Worm (Caenorhabditis elegans): ENCODE data around the gene K08E5.1.

Gene K08E5.1

DNA sequence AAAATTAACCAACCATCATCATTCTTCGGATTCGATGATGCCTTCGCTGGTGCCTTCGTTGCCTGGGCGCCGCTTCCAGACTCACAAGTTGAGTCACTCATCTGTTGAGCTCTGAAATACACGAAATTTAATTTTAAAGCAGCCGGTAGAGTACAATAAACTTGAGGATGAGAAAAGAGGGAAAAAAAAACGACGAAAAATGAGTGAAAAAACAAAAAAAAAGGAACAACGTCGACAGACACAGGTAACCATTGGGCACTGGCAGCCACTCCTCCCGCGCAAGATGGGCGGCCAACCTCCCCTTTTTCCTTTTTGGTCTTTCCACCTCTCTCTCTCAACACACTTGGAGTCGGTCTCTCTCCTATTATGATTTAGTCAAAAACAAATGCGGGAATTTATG lies at the start of gene K08E5.1:
Gene K08E5.1, minus strand, starts transcription at position 101 of the 400 bp plus-strand sequence.
- TF ChIP-seq T23F11.4 (GFP tag; optimal IDR thresholded peaks at IDR 0.05) = no peak
- no peak for TF ChIP-seq ttx-3 (tag; optimal IDR thresholded peaks at IDR 0.05)
- no peak for TF ChIP-seq unc-86 (tag; optimal IDR thresholded peaks at IDR 0.05)
- no peak for TF ChIP-seq elt-4 (tag; optimal IDR thresholded peaks at IDR 0.05)
- no peak for TF ChIP-seq ceh-22 (tag; optimal IDR thresholded peaks at IDR 0.05)
- TF ChIP-seq ceh-45 (GFP tag; IDR thresholded peaks at IDR 0.05) = no peak
- TF ChIP-seq ceh-30 (tag; optimal IDR thresholded peaks at IDR 0.05) = no peak
- no peak for TF ChIP-seq npax-4 (tag; optimal IDR thresholded peaks at IDR 0.05)
- TF ChIP-seq sox-4 (tag; optimal IDR thresholded peaks at IDR 0.05) = no peak
- no peak for TF ChIP-seq C08G9.2 (tag; optimal IDR thresholded peaks at IDR 0.05)
- no peak for TF ChIP-seq unc-3 (GFP tag; conservative IDR thresholded peaks at IDR 0.05)
- TF ChIP-seq unc-3 (tag; optimal IDR thresholded peaks at IDR 0.05) = no peak
- no peak for TF ChIP-seq pag-3 (tag; optimal IDR thresholded peaks at IDR 0.05; ENCODE audit: borderline replicate concordance)

DNA sequence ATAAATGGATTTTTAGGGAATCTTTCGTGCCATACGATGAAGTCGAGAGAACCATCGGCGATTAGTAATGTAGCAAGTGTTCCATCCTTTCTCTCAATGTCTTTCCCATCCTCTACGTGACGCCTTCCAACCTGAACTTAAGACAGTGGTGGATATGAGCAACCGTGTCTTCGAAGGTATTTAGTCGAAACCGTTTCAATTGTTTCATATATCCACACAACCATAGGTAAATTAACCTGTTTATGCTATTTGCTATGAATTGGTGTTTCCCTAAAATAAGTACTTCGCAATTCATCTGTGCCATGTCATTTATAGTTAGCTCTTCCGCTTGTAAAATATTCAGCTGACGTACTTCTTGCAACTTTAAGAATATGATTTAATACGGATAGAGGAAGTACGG lies 49.3 kb upstream of the K08E5.1 start:
- TF ChIP-seq nhr-11 (tag; optimal IDR thresholded peaks at IDR 0.05) (no peak), elt-4 (tag; optimal IDR thresholded peaks at IDR 0.05) (no peak), odd-2 (tag; optimal IDR thresholded peaks at IDR 0.05) (no peak), ceh-19 (GFP tag; optimal IDR thresholded peaks at IDR 0.05) (no peak), K09A11.1 (tag; optimal IDR thresholded peaks at IDR 0.05; ENCODE audit: insufficient read depth) (no peak)

DNA sequence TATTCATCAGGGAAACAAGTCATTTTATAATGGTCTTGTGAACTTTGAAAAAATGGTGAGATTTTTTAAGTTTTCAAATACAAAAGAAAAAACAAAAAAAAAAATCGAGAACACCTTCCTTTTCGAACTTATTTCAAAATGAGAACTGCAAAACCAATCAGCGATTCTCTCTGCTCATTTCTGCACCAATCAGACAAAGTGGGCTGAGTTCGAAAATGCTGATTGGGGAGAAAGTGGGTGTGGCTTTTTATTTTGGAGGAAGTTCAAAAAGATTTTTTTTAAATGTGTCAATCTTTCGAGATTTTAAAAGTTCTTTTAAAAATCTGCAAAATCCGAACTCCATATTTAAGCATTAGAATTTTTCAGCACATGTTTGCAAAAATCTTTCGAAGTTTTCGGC lies 48.0 kb upstream of the K08E5.1 start:
- TF ChIP-seq K09A11.1 (tag; optimal IDR thresholded peaks at IDR 0.05; ENCODE audit: insufficient read depth) (no peak), fkh-10 (GFP tag; optimal IDR thresholded peaks at IDR 0.05) (no peak), nfya-1 (tag; optimal IDR thresholded peaks at IDR 0.05) (peak; percentile 48)

DNA sequence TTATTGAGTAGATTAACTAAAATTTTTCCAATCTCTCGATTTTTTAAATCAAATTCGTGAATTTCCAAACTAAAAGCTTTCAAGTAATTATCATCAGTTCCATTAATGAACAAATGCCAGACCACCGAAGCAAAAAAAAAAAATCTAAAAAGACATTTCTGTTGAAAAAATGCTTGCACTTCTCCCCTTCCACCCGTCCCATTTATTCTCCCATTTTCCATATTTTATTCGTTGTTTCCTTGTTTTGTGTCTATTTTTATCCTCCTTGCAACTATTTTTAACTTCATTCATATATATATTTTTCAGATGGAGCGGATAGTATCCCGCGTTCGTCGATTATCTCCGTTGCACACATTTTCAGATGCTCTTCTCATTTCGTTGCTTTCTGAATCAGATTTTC lies 42.3 kb upstream of the K08E5.1 start, which contains the start of gene epac-1:
Gene epac-1, plus strand, starts transcription at position 301 of the 400 bp plus-strand sequence.
- no peak for TF ChIP-seq ref-2 (tag; optimal IDR thresholded peaks at IDR 0.05)
- TF ChIP-seq elt-2 (tag; optimal IDR thresholded peaks at IDR 0.05) = no peak
- no peak for TF ChIP-seq ceh-9 (tag; optimal IDR thresholded peaks at IDR 0.05)
- TF ChIP-seq nhr-11 (tag; optimal IDR thresholded peaks at IDR 0.05) = no peak
- no peak for TF ChIP-seq sox-2 (GFP tag; IDR thresholded peaks at IDR 0.05)
- TF ChIP-seq ahr-1 (tag; optimal IDR thresholded peaks at IDR 0.05) = no peak
- TF ChIP-seq Y22D7AL.16 (tag; optimal IDR thresholded peaks at IDR 0.05) = no peak
- no peak for TF ChIP-seq tbx-7 (tag; optimal IDR thresholded peaks at IDR 0.05)
- TF ChIP-seq fax-1 (tag; optimal IDR thresholded peaks at IDR 0.05) = no peak

DNA sequence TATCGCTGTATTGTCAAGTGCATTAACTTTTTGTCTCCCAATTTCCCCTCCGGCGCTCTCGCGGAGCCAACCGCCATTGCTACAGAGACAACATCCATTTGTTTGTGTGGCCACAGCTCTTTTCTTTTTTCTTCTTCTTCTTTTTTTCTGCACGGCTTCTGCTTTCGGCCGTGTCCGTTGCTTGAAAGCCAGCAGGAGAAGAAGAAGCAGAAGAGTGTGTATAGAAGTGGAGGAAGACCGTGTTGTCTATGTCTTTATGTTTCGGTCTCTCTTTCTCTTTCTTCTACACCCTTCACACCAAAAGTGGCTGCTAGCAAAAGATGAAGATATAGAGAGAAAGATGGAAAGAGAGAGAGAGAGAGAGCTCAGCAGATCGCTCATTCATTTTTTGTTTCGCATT lies 41.2 kb upstream of the K08E5.1 start:
- TF ChIP-seq unc-42 (tag; optimal IDR thresholded peaks at IDR 0.05) (peak; percentile 68), C08G9.2 (tag; optimal IDR thresholded peaks at IDR 0.05) (no peak)

DNA sequence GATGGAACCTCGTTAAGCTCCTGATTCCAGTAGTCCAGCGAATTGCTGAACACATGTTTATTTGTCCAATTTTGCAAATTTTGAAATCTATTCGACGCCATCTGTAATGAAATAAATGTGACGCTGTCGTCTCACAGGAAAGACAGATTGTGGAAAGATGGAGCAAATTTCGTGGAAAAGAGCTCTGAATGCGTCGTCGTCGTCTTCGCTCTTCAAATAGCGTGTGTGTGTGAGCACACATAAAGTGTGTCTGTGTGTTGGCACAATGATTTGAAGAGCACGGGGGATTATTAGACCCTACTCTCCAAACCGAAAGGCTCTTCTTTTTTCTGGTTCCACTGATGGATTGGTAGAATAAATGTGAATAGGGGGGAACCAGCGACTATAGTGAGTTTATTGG lies 39.6 kb upstream of the K08E5.1 start, which contains the start of gene unc-47:
Gene unc-47, minus strand, starts transcription at position 101 of the 400 bp plus-strand sequence.
- TF ChIP-seq hlh-15 (tag; optimal IDR thresholded peaks at IDR 0.05) (no peak), unc-86 (tag; optimal IDR thresholded peaks at IDR 0.05) (no peak), dve-1 (tag; optimal IDR thresholded peaks at IDR 0.05) (no peak), tbx-7 (tag; optimal IDR thresholded peaks at IDR 0.05) (no peak), syd-9 (tag; optimal IDR thresholded peaks at IDR 0.05) (no peak), pha-4 (tag; optimal IDR thresholded peaks at IDR 0.05) (no peak), madf-2 (tag; optimal IDR thresholded peaks at IDR 0.05) (no peak), pat-9 (tag; optimal IDR thresholded peaks at IDR 0.05) (no peak), pag-3 (tag; optimal IDR thresholded peaks at IDR 0.05; ENCODE audit: borderline replicate concordance) (no peak), mec-3 (tag; optimal IDR thresholded peaks at IDR 0.05; ENCODE audit: borderline replicate concordance) (no peak), pros-1 (tag; optimal IDR thresholded peaks at IDR 0.05) (no peak)
